Fruit fly (Drosophila melanogaster) Kc167 (cell line): ENCODE data around the gene CG9117.

Experiments used
- Sin3A ChIP-seq: fragments of >200 bp; optimal IDR thresholded peaks from 2 replicates; lab custom pipeline; 2018; ENCODE audit warnings: missing external identifiers
- h ChIP-seq: fragments of >200 bp; optimal IDR thresholded peaks from 3 replicates; lab custom pipeline; 2018; ENCODE audit warnings: missing external identifiers
- insv ChIP-seq: fragments of >200 bp; optimal IDR thresholded peaks from 3 replicates; lab custom pipeline; 2018; ENCODE audit warnings: missing external identifiers
- psq ChIP-seq: fragments of >200 bp; optimal IDR thresholded peaks from 2 replicates; lab custom pipeline; 2017; ENCODE audit warnings: missing external identifiers
- ttk ChIP-seq: sonication (Bioruptor generic); optimal IDR thresholded peaks from 2 replicates; lab custom pipeline; 2017; ENCODE audit warnings: missing external identifiers

- TF ChIP-seq Sin3A (lab: Kevin White, UChicago) (no peak), ttk (lab: Kevin White, UChicago) (no peak), psq (lab: Kevin White, UChicago) (no peak), insv (no peak), h (lab: Kevin White, UChicago) (no peak)
These were observed 28.1 kb upstream of the CG9117 start, which contains the start of the genes Fbw5 and CG9147 for dm6 chr2L:6065823-6066222.
